Fruit fly (Drosophila melanogaster) whole organism, pupa: Measurements from ENCODE around the gene Rab9Fb.
"Not testable (repeated sequence)": the region's sequence is repeated elsewhere in the genome, so short reads cannot be mapped to it uniquely, and the experiment has no call there.

ENCODE experiments used
- CG10348 ChIP-seq: fragments of 200-800 bp; sonication (Bioruptor generic); IDR thresholded peaks from 2 replicates; pipeline ENCODE4 v1.3.6; 2022; ENCODE audit warnings: missing biosample characterization, missing genetic modification characterization
- CG12605 ChIP-seq: fragments of 200-800 bp; sonication (Bioruptor generic); IDR thresholded peaks from 2 replicates; pipeline ENCODE4 v1.3.6; 2022; ENCODE audit warnings: missing biosample characterization, missing genetic modification characterization
- CG13204 ChIP-seq: fragments of 200-800 bp; sonication (Bioruptor generic); optimal IDR thresholded peaks from 2 replicates; lab custom pipeline; 2018; ENCODE audit warnings: missing biosample characterization, mild to moderate bottlenecking, missing genetic modification characterization, moderate library complexity
- CG14655 ChIP-seq: fragments of 200-800 bp; sonication (Bioruptor generic); optimal IDR thresholded peaks from 3 replicates; lab custom pipeline; 2017; ENCODE audit warnings: mild to moderate bottlenecking, missing biosample characterization, missing genetic modification reagents, missing genetic modification characterization
- CG15710 ChIP-seq: fragments of 200-800 bp; sonication (Bioruptor generic); optimal IDR thresholded peaks from 2 replicates; lab custom pipeline; 2018; ENCODE audit warnings: missing biosample characterization, mild to moderate bottlenecking, missing genetic modification characterization, moderate library complexity
- CG17806 ChIP-seq: fragments of 200-800 bp; sonication (Bioruptor generic); optimal IDR thresholded peaks from 2 replicates; lab custom pipeline; 2018; ENCODE audit warnings: missing biosample characterization, mild to moderate bottlenecking, missing genetic modification characterization, moderate library complexity
- CG32121 ChIP-seq: fragments of 200-800 bp; sonication (Bioruptor generic); IDR thresholded peaks from 2 replicates; pipeline ENCODE4 v1.3.6; 2022; ENCODE audit warnings: missing biosample characterization, missing genetic modification characterization
- CG34367 ChIP-seq: fragments of 200-800 bp; sonication (Bioruptor generic); optimal IDR thresholded peaks from 2 replicates; lab custom pipeline; 2018; ENCODE audit warnings: missing biosample characterization, mild to moderate bottlenecking, missing genetic modification characterization
- CG4496 ChIP-seq: fragments of 200-800 bp; sonication (Bioruptor generic); IDR thresholded peaks from 3 replicates; pipeline ENCODE4 v1.3.6; 2022; ENCODE audit warnings: missing biosample characterization, missing genetic modification characterization
- CG8159 ChIP-seq: fragments of 200-800 bp; sonication (Bioruptor generic); optimal IDR thresholded peaks from 3 replicates; lab custom pipeline; 2018; ENCODE audit warnings: missing biosample characterization, mild to moderate bottlenecking, missing genetic modification characterization, moderate library complexity
- CG8301 ChIP-seq: fragments of 200-800 bp; sonication (Bioruptor generic); optimal IDR thresholded peaks from 2 replicates; lab custom pipeline; 2018; ENCODE audit warnings: missing biosample characterization, mild to moderate bottlenecking, missing genetic modification characterization
- CG9948 ChIP-seq: fragments of 200-800 bp; sonication (Bioruptor generic); optimal IDR thresholded peaks from 2 replicates; lab custom pipeline; 2018; ENCODE audit warnings: missing biosample characterization, mild to moderate bottlenecking, missing genetic modification characterization, moderate library complexity
- D1 ChIP-seq: fragments of 200-800 bp; sonication (Bioruptor generic); optimal IDR thresholded peaks from 2 replicates; lab custom pipeline; 2018; ENCODE audit warnings: missing biosample characterization, mild to moderate bottlenecking, missing genetic modification characterization, moderate library complexity
- EcR ChIP-seq: fragments of 200-800 bp; sonication (Bioruptor generic); optimal IDR thresholded peaks from 3 replicates; lab custom pipeline; 2019; ENCODE audit warnings: missing biosample characterization, missing genetic modification characterization, mild to moderate bottlenecking, moderate library complexity, missing genetic modification reagents
- Ets98B ChIP-seq: fragments of 200-800 bp; sonication (Bioruptor generic); IDR thresholded peaks from 2 replicates; pipeline ENCODE4 v1.3.6; 2022; ENCODE audit warnings: missing biosample characterization, missing genetic modification characterization
- Pif1A ChIP-seq: fragments of 200-800 bp; sonication (Bioruptor generic); optimal IDR thresholded peaks from 3 replicates; lab custom pipeline; 2016; ENCODE audit warnings: missing biosample characterization, missing genetic modification characterization
- Pif1B ChIP-seq: fragments of 200-800 bp; sonication (Bioruptor generic); optimal IDR thresholded peaks from 3 replicates; lab custom pipeline; 2016; ENCODE audit warnings: missing biosample characterization, missing genetic modification characterization
- Snoo ChIP-seq: fragments of 200-800 bp; sonication (Bioruptor generic); optimal IDR thresholded peaks from 3 replicates; lab custom pipeline; 2017; ENCODE audit warnings: missing biosample characterization, mild to moderate bottlenecking, missing genetic modification characterization, inconsistent platforms
- fd96Ca ChIP-seq: fragments of 200-800 bp; sonication (Bioruptor generic); IDR thresholded peaks from 3 replicates; pipeline ENCODE4 v1.3.6; 2022; ENCODE audit warnings: missing biosample characterization, missing genetic modification characterization
- gl ChIP-seq: fragments of 200-800 bp; sonication (Bioruptor generic); optimal IDR thresholded peaks from 2 replicates; lab custom pipeline; 2018; ENCODE audit warnings: missing biosample characterization, mild to moderate bottlenecking, missing genetic modification characterization
- rn ChIP-seq: fragments of 200-800 bp; sonication (Bioruptor generic); IDR thresholded peaks from 2 replicates; pipeline ENCODE4 v1.3.6; 2022; ENCODE audit warnings: missing biosample characterization, missing genetic modification characterization

The Rab9Fb gene

DNA sequence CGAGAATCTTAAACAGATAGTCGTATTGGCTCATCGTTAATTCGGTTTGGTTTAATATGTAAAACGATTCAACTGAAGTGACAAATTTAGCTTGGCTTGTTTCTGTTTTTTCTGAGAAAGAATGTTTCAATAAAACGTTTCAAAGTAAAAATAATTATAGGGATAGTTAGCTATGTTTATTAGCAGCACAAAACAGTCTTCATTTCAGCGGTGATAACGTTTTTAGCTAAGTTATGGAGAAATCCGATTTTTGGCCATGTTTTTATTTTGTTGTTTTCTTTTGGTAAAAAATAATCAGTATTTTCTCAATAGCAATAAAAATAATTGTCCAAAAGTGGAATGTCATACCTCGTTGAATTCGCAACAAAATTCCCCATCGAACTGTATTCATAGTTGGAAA, at the start of gene Rab9Fb:
Rab9Fb (minus strand) TSS at position 101 of the 400 bp plus-strand sequence.
- TF ChIP-seq Ets98B (GFP tag; lab: Robert Waterston, UW) (no peak), CG8159 (tag; lab: Kevin White, UChicago) (no peak), CG13204 (GFP tag; lab: Kevin White, UChicago) (no peak), Snoo (no peak), Pif1A (GFP tag; lab: Kevin White, UChicago) (no peak), Pif1B (GFP tag; lab: Kevin White, UChicago) (no peak), CG14655 (GFP tag; lab: Kevin White, UChicago) (no peak), gl (no peak), rn (GFP tag; lab: Robert Waterston, UW) (no peak), CG4496 (GFP tag; lab: Robert Waterston, UW) (no peak), CG8301 (tag; lab: Kevin White, UChicago) (no peak), CG15710 (tag; lab: Kevin White, UChicago) (no peak), D1 (tag; lab: Kevin White, UChicago) (no peak), CG34367 (tag; lab: Kevin White, UChicago) (no peak), CG12605 (GFP tag; lab: Robert Waterston, UW) (no peak), fd96Ca (GFP tag; lab: Robert Waterston, UW) (no peak), CG32121 (GFP tag; lab: Robert Waterston, UW) (no peak), CG9948 (no peak), EcR (GFP tag; lab: Kevin White, UChicago) (no peak)

dm6 chrX:10966978-10967731, 14.9 kb upstream of the Rab9Fb start, which contains the start of gene C901:
C901 (minus strand) TSS chrX:10967134.
- TF ChIP-seq fd96Ca (GFP tag; lab: Robert Waterston, UW) (0 out of 3 replicates have a peak, but pooled peaks have one; percentile 50), CG17806 (no peak), CG14655 (GFP tag; lab: Kevin White, UChicago) (peak; percentile 89), CG8301 (tag; lab: Kevin White, UChicago) (peak; percentile 89), Pif1A (GFP tag; lab: Kevin White, UChicago) (peak; percentile 39), CG15710 (tag; lab: Kevin White, UChicago) (peak; percentile 51), gl (no peak), CG34367 (tag; lab: Kevin White, UChicago) (no peak), CG4496 (GFP tag; lab: Robert Waterston, UW) (peak; percentile 73; the same call in 2 of the 3 replicates), Pif1B (GFP tag; lab: Kevin White, UChicago) (peak; percentile 58), CG32121 (GFP tag; lab: Robert Waterston, UW) (peak; percentile 71), D1 (tag; lab: Kevin White, UChicago) (no peak), CG9948 (peak; percentile 32), CG8159 (tag; lab: Kevin White, UChicago) (peak; percentile 50), Ets98B (GFP tag; lab: Robert Waterston, UW) (peak; percentile 66), CG12605 (GFP tag; lab: Robert Waterston, UW) (peak; percentile 66)

DNA sequence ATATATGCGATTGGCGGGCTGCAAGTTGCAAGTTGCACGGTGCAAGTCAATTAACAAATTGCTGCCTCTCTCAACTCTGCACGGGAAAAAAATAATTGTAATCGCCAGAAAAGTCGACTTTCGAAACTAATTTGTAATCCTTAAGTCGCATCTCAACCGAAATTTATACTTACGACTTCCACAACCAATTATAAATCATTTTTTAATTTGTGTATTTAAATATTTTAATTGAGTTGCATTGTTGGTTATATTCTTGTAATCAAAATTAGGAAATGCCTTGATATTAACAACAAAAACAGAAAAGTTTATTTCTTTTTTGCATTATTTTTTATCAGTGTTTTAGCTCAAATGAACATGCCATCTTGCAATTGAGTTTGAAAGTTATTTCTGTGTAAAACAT, 7.6 kb upstream of the Rab9Fb start:
- TF ChIP-seq rn (GFP tag; lab: Robert Waterston, UW), result no peak
- TF ChIP-seq fd96Ca (GFP tag; lab: Robert Waterston, UW), result 0 out of 3 replicates have a peak, but pooled peaks have one; percentile 9
- peak; percentile 53 for TF ChIP-seq CG8301 (tag; lab: Kevin White, UChicago)
- no peak for TF ChIP-seq CG8159 (tag; lab: Kevin White, UChicago)
- TF ChIP-seq CG34367 (tag; lab: Kevin White, UChicago), result no peak
- TF ChIP-seq CG12605 (GFP tag; lab: Robert Waterston, UW), result no peak
- TF ChIP-seq EcR (GFP tag; lab: Kevin White, UChicago), result no peak
- TF ChIP-seq CG15710 (tag; lab: Kevin White, UChicago), result no peak
- no peak for TF ChIP-seq CG10348 (GFP tag; lab: Robert Waterston, UW)
- TF ChIP-seq gl, result no peak
- no peak for TF ChIP-seq CG13204 (GFP tag; lab: Kevin White, UChicago)
- peak; percentile 10 for TF ChIP-seq Pif1A (GFP tag; lab: Kevin White, UChicago)
- TF ChIP-seq CG14655 (GFP tag; lab: Kevin White, UChicago), result peak; percentile 53
- 0 out of 3 replicates have a peak, but pooled peaks have one; percentile 45 for TF ChIP-seq CG4496 (GFP tag; lab: Robert Waterston, UW)
- no peak for TF ChIP-seq Snoo
- TF ChIP-seq CG32121 (GFP tag; lab: Robert Waterston, UW), result peak; percentile 19; the same call in 1 of the 2 replicates
- no peak for TF ChIP-seq CG9948
- no peak for TF ChIP-seq CG17806
- TF ChIP-seq Ets98B (GFP tag; lab: Robert Waterston, UW), result peak; percentile 26; the same call in 1 of the 2 replicates
- no peak for TF ChIP-seq D1 (tag; lab: Kevin White, UChicago)
- peak; percentile 37 for TF ChIP-seq Pif1B (GFP tag; lab: Kevin White, UChicago)

DNA sequence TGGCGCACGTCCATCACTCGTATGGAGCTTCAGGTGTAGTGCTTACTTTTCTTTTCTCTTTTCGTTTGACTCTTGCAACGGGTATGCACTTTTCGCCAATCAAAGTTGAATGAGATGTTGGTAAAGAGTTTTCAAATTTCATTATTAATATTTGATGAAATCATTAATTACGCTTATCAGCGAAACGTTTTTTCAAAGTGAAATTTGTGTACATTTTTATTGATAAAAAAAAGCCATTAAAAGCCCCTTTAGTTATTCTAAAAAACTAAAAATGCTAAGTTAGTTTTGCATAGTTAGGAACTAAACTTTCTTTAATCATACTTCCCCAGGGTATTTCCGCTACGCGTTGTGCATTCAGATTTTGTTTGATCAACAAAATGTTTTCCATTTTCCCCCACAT, 954 bp upstream of the Rab9Fb start:
- TF ChIP-seq CG9948 (no peak), Pif1A (GFP tag; lab: Kevin White, UChicago) (peak; percentile 11), CG14655 (GFP tag; lab: Kevin White, UChicago) (no peak), D1 (tag; lab: Kevin White, UChicago) (no peak), CG32121 (GFP tag; lab: Robert Waterston, UW) (peak; percentile 34; the same call in 1 of the 2 replicates), CG8301 (tag; lab: Kevin White, UChicago) (peak; percentile 65)
- TF ChIP-seq, all 21 proteins: peak for 3

DNA sequence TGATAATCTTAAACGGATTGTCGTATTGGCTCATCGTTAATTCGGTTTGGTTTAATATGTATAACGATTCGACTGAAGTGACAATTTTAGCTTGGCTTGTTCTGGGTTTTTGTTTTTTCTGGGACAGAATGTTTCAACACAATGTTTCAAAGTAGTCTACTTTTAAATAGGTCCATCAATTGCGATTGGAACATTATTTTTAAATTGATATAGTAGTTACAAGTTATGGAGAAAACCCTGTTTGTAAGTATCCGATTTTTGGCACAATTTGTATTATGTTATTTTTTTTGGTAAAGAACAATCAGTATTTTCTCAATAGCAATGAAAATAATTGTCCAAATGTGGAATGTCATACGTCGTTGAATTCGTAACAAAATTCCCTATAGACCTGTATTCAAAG, 1.4 kb downstream of the Rab9Fb start, which contains the start of gene Rab9Fa:
Rab9Fa (minus strand) TSS at position 101 of the 400 bp plus-strand sequence.
- TF ChIP-seq CG17806; CG8301 (tag; lab: Kevin White, UChicago); fd96Ca (GFP tag; lab: Robert Waterston, UW): not testable (repeated sequence)
- TF ChIP-seq, all 21 proteins: peak for 0; not testable (repeated sequence) for 21
